Worm (Caenorhabditis elegans) whole organism, L4 larva: ENCODE data around the gene mig-21.
A peak's percentile ranks its signal among the peaks of the same experiment; 100 is the strongest.

Source experiments
- D1046.2 ChIP-seq: fragments of 200-800 bp; sonication (Bioruptor generic); IDR thresholded peaks from 2 replicates; pipeline ENCODE4 v1.3.6; 2022; ENCODE audit warnings: missing genetic modification characterization, missing compliant biosample characterization
- Y75B8A.6 ChIP-seq: fragments of 200-800 bp; sonication (Bioruptor generic); IDR thresholded peaks from 2 replicates; pipeline ENCODE4 v1.3.6; 2022; ENCODE audit warnings: missing genetic modification reagents, missing genetic modification characterization, missing compliant biosample characterization
- aha-1 ChIP-seq: fragments of 150-350 bp; peaks from one replicate; lab custom pipeline; 2014; ENCODE audit warnings: missing biosample characterization, missing genetic modification characterization
- ama-1 ChIP-seq: fragments of 150-350 bp; optimal IDR thresholded peaks from 2 replicates; lab custom pipeline; 2014; ENCODE audit warnings: inconsistent platforms, mixed read lengths
- attf-4 ChIP-seq: sonication (generic microtip); optimal IDR thresholded peaks from 3 replicates; lab custom pipeline; 2017; ENCODE audit warnings: missing biosample characterization, missing genetic modification characterization
- ceh-32 ChIP-seq: sonication (generic microtip); optimal IDR thresholded peaks from 2 replicates; lab custom pipeline; 2016; ENCODE audit warnings: mild to moderate bottlenecking, missing genetic modification characterization, missing compliant biosample characterization; ENCODE audit not compliant: poor library complexity
- ceh-44 ChIP-seq: fragments of 200-800 bp; sonication (Bioruptor generic); IDR thresholded peaks from 2 replicates; pipeline ENCODE4 v1.3.6; 2022; ENCODE audit warnings: missing genetic modification reagents, missing genetic modification characterization, missing compliant biosample characterization
- ces-1 ChIP-seq: fragments of 150-350 bp; sonication (generic microtip); optimal IDR thresholded peaks from 4 replicates; lab custom pipeline; 2014; ENCODE audit warnings: missing biosample characterization, missing genetic modification reagents, missing genetic modification characterization
- daf-16 ChIP-seq, 3 experiments: sonication (generic microtip); optimal IDR thresholded peaks; 2 replicates each; lab custom pipeline; 2016 to 2017; ENCODE audit warnings: missing genetic modification characterization in 3 of 3, missing genetic modification reagents in 3 of 3, mild to moderate bottlenecking in 2 of 3, missing compliant biosample characterization in 2 of 3, missing biosample characterization in 1 of 3, moderate library complexity in 1 of 3
- dmd-6 ChIP-seq: fragments of 200-800 bp; sonication (Bioruptor generic); IDR thresholded peaks from 2 replicates; pipeline ENCODE4 v1.3.6; 2022; ENCODE audit warnings: missing genetic modification reagents, missing genetic modification characterization, missing compliant biosample characterization
- dmd-8 ChIP-seq: fragments of 200-800 bp; sonication (Bioruptor generic); IDR thresholded peaks from 2 replicates; pipeline ENCODE4 v1.3.6; 2022; ENCODE audit warnings: missing genetic modification characterization, missing compliant biosample characterization
- dpl-1 ChIP-seq: fragments of 150-350 bp; optimal IDR thresholded peaks from 2 replicates; lab custom pipeline; 2014; ENCODE audit warnings: missing biosample characterization, missing genetic modification reagents, missing genetic modification characterization
- dve-1 ChIP-seq: sonication (generic microtip); optimal IDR thresholded peaks from 2 replicates; lab custom pipeline; 2017; ENCODE audit warnings: antibody characterized with exemption, mild to moderate bottlenecking, missing genetic modification characterization, missing compliant biosample characterization; ENCODE audit not compliant: insufficient read depth
- fkh-10 ChIP-seq: fragments of 150-350 bp; optimal IDR thresholded peaks from 2 replicates; lab custom pipeline; 2014; ENCODE audit warnings: missing biosample characterization, missing genetic modification reagents, missing genetic modification characterization
- fos-1 ChIP-seq: fragments of 150-350 bp; optimal IDR thresholded peaks from 2 replicates; lab custom pipeline; 2014; ENCODE audit warnings: missing biosample characterization, missing genetic modification characterization
- hlh-11 ChIP-seq: fragments of 200-800 bp; sonication (Bioruptor generic); optimal IDR thresholded peaks from 2 replicates; lab custom pipeline; 2018; ENCODE audit warnings: mild to moderate bottlenecking, missing genetic modification characterization, missing compliant biosample characterization
- hlh-30 ChIP-seq: sonication (generic microtip); optimal IDR thresholded peaks from 2 replicates; lab custom pipeline; 2017; ENCODE audit warnings: antibody characterized with exemption, mild to moderate bottlenecking, missing genetic modification characterization, missing compliant biosample characterization; ENCODE audit not compliant: insufficient read depth
- lin-1 ChIP-seq: fragments of 200-800 bp; sonication (Bioruptor generic); IDR thresholded peaks from 2 replicates; pipeline ENCODE4 v1.3.6; 2022; ENCODE audit warnings: missing genetic modification reagents, missing genetic modification characterization, missing compliant biosample characterization
- lir-3 ChIP-seq: sonication (generic microtip); optimal IDR thresholded peaks from 2 replicates; lab custom pipeline; 2016; ENCODE audit warnings: mild to moderate bottlenecking, missing genetic modification characterization, missing compliant biosample characterization
- mdl-1 ChIP-seq, 2 experiments: fragments of 150-350 bp in 1 of 2; sonication (generic microtip) in 1 of 2; optimal IDR thresholded peaks; 2 replicates each; lab custom pipeline; 2014 to 2017; ENCODE audit warnings: missing biosample characterization in 2 of 2, missing genetic modification characterization in 2 of 2
- mdt-29 ChIP-seq: fragments of 200-800 bp; sonication (Bioruptor generic); IDR thresholded peaks from 2 replicates; pipeline ENCODE4 v1.3.6; 2022; ENCODE audit warnings: missing genetic modification reagents, missing genetic modification characterization, missing compliant biosample characterization
- mep-1 ChIP-seq: fragments of 150-350 bp; sonication (generic microtip); optimal IDR thresholded peaks from 3 replicates; lab custom pipeline; 2014; ENCODE audit warnings: missing biosample characterization, missing genetic modification characterization
- mes-2 ChIP-seq: sonication (generic microtip); optimal IDR thresholded peaks from 2 replicates; lab custom pipeline; 2016; ENCODE audit warnings: missing genotype, mild to moderate bottlenecking, missing genetic modification characterization, missing compliant biosample characterization; ENCODE audit not compliant: poor library complexity, severe bottlenecking
- nhr-28 ChIP-seq: fragments of 150-350 bp; optimal IDR thresholded peaks from 2 replicates; lab custom pipeline; 2014; ENCODE audit warnings: missing biosample characterization, missing genetic modification characterization
- nhr-76 ChIP-seq: fragments of 150-350 bp; optimal IDR thresholded peaks from 2 replicates; lab custom pipeline; 2014; ENCODE audit warnings: missing biosample characterization, missing genetic modification characterization
- pqm-1 ChIP-seq: sonication (generic microtip); optimal IDR thresholded peaks from 2 replicates; lab custom pipeline; 2017; ENCODE audit warnings: missing biosample characterization, missing genetic modification characterization
- sdz-12 ChIP-seq: fragments of 200-800 bp; sonication (Bioruptor generic); optimal IDR thresholded peaks from 2 replicates; lab custom pipeline; 2018; ENCODE audit warnings: mild to moderate bottlenecking, missing genetic modification characterization, missing compliant biosample characterization
- spr-1 ChIP-seq: sonication (generic microtip); optimal IDR thresholded peaks from 2 replicates; lab custom pipeline; 2016; ENCODE audit warnings: mild to moderate bottlenecking, missing genetic modification characterization, missing compliant biosample characterization
- spr-3 ChIP-seq: fragments of 200-800 bp; sonication (Bioruptor generic); optimal IDR thresholded peaks from 2 replicates; lab custom pipeline; 2018; ENCODE audit warnings: mild to moderate bottlenecking, missing genetic modification characterization, missing compliant biosample characterization
- unc-130 ChIP-seq: sonication (generic microtip); optimal IDR thresholded peaks from 2 replicates; lab custom pipeline; 2016; ENCODE audit warnings: missing genetic modification reagents, missing genetic modification characterization, missing compliant biosample characterization
- zfp-2 ChIP-seq: sonication (generic microtip); optimal IDR thresholded peaks from 2 replicates; lab custom pipeline; 2016; ENCODE audit warnings: mild to moderate bottlenecking, missing genetic modification characterization, missing compliant biosample characterization
- ztf-11 ChIP-seq: fragments of 150-350 bp; optimal IDR thresholded peaks from 2 replicates; lab custom pipeline; 2014; ENCODE audit warnings: missing biosample characterization, missing genetic modification characterization

mig-21 gene

ce11 chrIII:5871760-5872159 lies 6.4 kb downstream of the mig-21 start, which contains the start of the genes F01F1.11 and F01F1.3 (continued):
- TF ChIP-seq sdz-12 (GFP tag; lab: Kevin White, UChicago) = no peak

- no peak for TF ChIP-seq fkh-10
- no peak for TF ChIP-seq zfp-2 (tag; lab: Kevin White, UChicago)
- TF ChIP-seq sdz-12 (GFP tag; lab: Kevin White, UChicago) = no peak
- TF ChIP-seq attf-4 (tag; lab: Kevin White, UChicago) = no peak
- no peak for TF ChIP-seq Y75B8A.6 (GFP tag; lab: Robert Waterston, UW)
- TF ChIP-seq spr-1 (tag; lab: Kevin White, UChicago) = no peak
- TF ChIP-seq dpl-1 (GFP tag; lab: Kevin White, UChicago) = no peak
- no peak for TF ChIP-seq fos-1 (tag; lab: Kevin White, UChicago)
- no peak for TF ChIP-seq unc-130 (GFP tag; lab: Kevin White, UChicago)
- no peak for TF ChIP-seq lir-3 (tag; lab: Kevin White, UChicago)
- no peak for TF ChIP-seq mdl-1 (tag; optimal IDR thresholded peaks at IDR 0.05; lab: Kevin White, UChicago)
- TF ChIP-seq mdt-29 (GFP tag; lab: Robert Waterston, UW) = no peak
- TF ChIP-seq ces-1 (GFP tag; lab: Kevin White, UChicago) = no peak
- TF ChIP-seq mep-1 (tag; lab: Kevin White, UChicago) = no peak
- TF ChIP-seq nhr-76 (tag; lab: Kevin White, UChicago) = no peak
Measured at ce11 chrIII:5869429-5869828, 8.8 kb downstream of the mig-21 start, which contains the start of gene F01F1.15. TSS of gene F01F1.15 (minus strand) at chrIII:5869529.

ce11 chrIII:5868401-5868800 lies 9.8 kb downstream of the mig-21 start, which contains the start of gene eng-1:
TSS of gene eng-1 (minus strand) at chrIII:5868501.
- TF ChIP-seq aha-1 (tag; lab: Kevin White, UChicago) (peak; percentile 58), D1046.2 (GFP tag; lab: Robert Waterston, UW) (no peak), dmd-8 (no peak)

ce11 chrIII:5864270-5864669 lies 13.9 kb downstream of the mig-21 start, which contains the start of gene rabn-5:
TSS of gene rabn-5 (plus strand) at chrIII:5864553.
- TF ChIP-seq ama-1 (lab: Kevin White, UChicago) = no peak
- peak; percentile 64 for TF ChIP-seq mes-2 (tag; lab: Kevin White, UChicago)
- TF ChIP-seq hlh-30 (tag; lab: Kevin White, UChicago) = peak; percentile 40
- TF ChIP-seq ceh-44 (GFP tag; lab: Robert Waterston, UW) = no peak
- TF ChIP-seq lin-1 (GFP tag; lab: Robert Waterston, UW) = no peak

ce11 chrIII:5863774-5864173 lies 14.4 kb downstream of the mig-21 start, which contains the start of gene dnpp-1:
TSS of gene dnpp-1 (minus strand) at chrIII:5863803.
- TF ChIP-seq spr-3 (GFP tag; lab: Kevin White, UChicago) (no peak), ztf-11 (no peak), ama-1 (lab: Kevin White, UChicago) (no peak), dve-1 (peak; percentile 71), nhr-28 (tag; lab: Kevin White, UChicago) (peak; percentile 41), pqm-1 (peak; percentile 97), hlh-11 (tag; lab: Kevin White, UChicago) (peak; percentile 39), daf-16 (GFP tag; optimal IDR thresholded peaks at IDR 0.05; lab: Kevin White, UChicago) (no peak), daf-16 (tag; optimal IDR thresholded peaks at IDR 0.05; lab: Kevin White, UChicago) (peak; percentile 48), ceh-32 (tag; lab: Kevin White, UChicago) (no peak), dmd-6 (GFP tag; lab: Robert Waterston, UW) (peak; percentile 49; the same call in 1 of the 2 replicates), sdz-12 (GFP tag; lab: Kevin White, UChicago) (no peak)
